Fruit fly (Drosophila melanogaster): ENCODE data around the gene CG13937.
A peak's percentile ranks its signal among the peaks of the same experiment; 100 is the strongest.

The CG13937 gene

DNA sequence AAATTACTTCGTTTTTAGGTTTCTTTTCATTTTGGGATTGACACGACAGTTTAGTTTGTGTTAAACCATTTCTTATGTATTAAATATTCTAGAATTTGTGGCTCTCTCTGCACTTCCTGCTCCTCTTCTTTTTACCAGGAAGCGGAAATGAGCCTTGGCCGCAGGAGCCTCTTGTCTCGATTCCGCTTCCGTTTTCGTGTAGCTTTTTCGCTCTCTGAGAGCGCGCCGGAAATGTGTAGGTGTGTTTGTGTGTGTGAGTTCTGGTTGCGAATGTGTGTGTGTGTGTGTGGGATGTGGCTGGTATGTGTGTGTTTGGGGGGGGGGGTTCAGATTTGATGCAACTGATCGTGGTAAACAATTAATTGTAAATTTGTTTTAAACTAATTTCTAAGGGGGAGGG, 23.3 kb downstream of the CG13937 start (continued):
- TF ChIP-seq Dad (GFP tag; optimal IDR thresholded peaks at IDR 0.05), result no peak
- peak; percentile 43; the same call in 1 of the 3 replicates for TF ChIP-seq CG11456 (GFP tag; IDR thresholded peaks at IDR 0.05)
- TF ChIP-seq nom (GFP tag; optimal IDR thresholded peaks at IDR 0.05), result peak; percentile 59
- TF ChIP-seq caup (GFP tag; optimal IDR thresholded peaks at IDR 0.05; ENCODE audit: severe bottlenecking), result peak; percentile 7
- no peak for TF ChIP-seq Bdp1 (GFP tag; optimal IDR thresholded peaks at IDR 0.05)
- TF ChIP-seq CrebB (tag; optimal IDR thresholded peaks at IDR 0.05), result no peak
- TF ChIP-seq H15 (GFP tag; IDR thresholded peaks at IDR 0.05), result no peak
- TF ChIP-seq corto (GFP tag; optimal IDR thresholded peaks at IDR 0.05), result no peak
- no peak for TF ChIP-seq lov (optimal IDR thresholded peaks at IDR 0.05)
- TF ChIP-seq lov (GFP tag; IDR thresholded peaks at IDR 0.05), result 0 out of 3 replicates have a peak, but pooled peaks have one; percentile 52
- peak; percentile 45 for TF ChIP-seq HHEX (GFP tag; optimal IDR thresholded peaks at IDR 0.05)
- peak; percentile 32 for TF ChIP-seq scrt (GFP tag; optimal IDR thresholded peaks at IDR 0.05)
- TF ChIP-seq D (optimal IDR thresholded peaks at IDR 0.05), result no peak
- no peak for TF ChIP-seq D (GFP tag; optimal IDR thresholded peaks at IDR 0.05)
- peak; percentile 60 for TF ChIP-seq nau (GFP tag; optimal IDR thresholded peaks at IDR 0.05)
- TF ChIP-seq Opbp (GFP tag; IDR thresholded peaks at IDR 0.05; ENCODE audit: partially characterized antibody), result no peak
- no peak for TF ChIP-seq Mad (GFP tag; optimal IDR thresholded peaks at IDR 0.05)
- TF ChIP-seq Dip3 (GFP tag; optimal IDR thresholded peaks at IDR 0.05), result no peak
- no peak for TF ChIP-seq CG12071 (GFP tag; optimal IDR thresholded peaks at IDR 0.05)
- peak; percentile 7 for TF ChIP-seq dmrt99B (tag; optimal IDR thresholded peaks at IDR 0.05)
- no peak for TF ChIP-seq CG4707 (GFP tag; optimal IDR thresholded peaks at IDR 0.05)
- TF ChIP-seq CG42726 (GFP tag; IDR thresholded peaks at IDR 0.05; ENCODE audit: partially characterized antibody), result no peak
- peak; percentile 17; the same call in 1 of the 2 replicates for TF ChIP-seq vvl (GFP tag; IDR thresholded peaks at IDR 0.05)
- TF ChIP-seq CG8944 (GFP tag; optimal IDR thresholded peaks at IDR 0.05), result no peak
- TF ChIP-seq Fer1 (GFP tag; optimal IDR thresholded peaks at IDR 0.05), result peak; percentile 49
- TF ChIP-seq chif (GFP tag; optimal IDR thresholded peaks at IDR 0.05), result no peak
- TF ChIP-seq gcm2 (GFP tag; optimal IDR thresholded peaks at IDR 0.05), result no peak
- no peak for TF ChIP-seq dysf (GFP tag; IDR thresholded peaks at IDR 0.05)
- TF ChIP-seq sd (tag; optimal IDR thresholded peaks at IDR 0.05), result peak; percentile 42
- peak; percentile 11 for TF ChIP-seq CG6765 (GFP tag; optimal IDR thresholded peaks at IDR 0.05)
- no peak for TF ChIP-seq CG3995 (GFP tag; optimal IDR thresholded peaks at IDR 0.05)
- TF ChIP-seq Hey (tag; optimal IDR thresholded peaks at IDR 0.05), result no peak
- TF ChIP-seq CG30431 (GFP tag; optimal IDR thresholded peaks at IDR 0.05), result no peak
- no peak for TF ChIP-seq Dref (GFP tag; IDR thresholded peaks at IDR 0.05)
- no peak for TF ChIP-seq Sox100B (GFP tag; optimal IDR thresholded peaks at IDR 0.05)
- TF ChIP-seq BtbVII (GFP tag; optimal IDR thresholded peaks at IDR 0.05), result peak; percentile 9
- TF ChIP-seq CG2120 (GFP tag; optimal IDR thresholded peaks at IDR 0.05), result no peak
- peak; percentile 0 for TF ChIP-seq CG12104 (GFP tag; optimal IDR thresholded peaks at IDR 0.05)
- no peak for TF ChIP-seq CG14050 (GFP tag; IDR thresholded peaks at IDR 0.05)
- no peak for TF ChIP-seq CG9609 (GFP tag; optimal IDR thresholded peaks at IDR 0.05)
- TF ChIP-seq CG10274 (GFP tag; optimal IDR thresholded peaks at IDR 0.05), result no peak
- no peak for TF ChIP-seq ken (GFP tag; IDR thresholded peaks at IDR 0.05)
- TF ChIP-seq sc (optimal IDR thresholded peaks at IDR 0.05), result no peak
- no peak for TF ChIP-seq sc (GFP tag; optimal IDR thresholded peaks at IDR 0.05)
- TF ChIP-seq CG32767 (GFP tag; IDR thresholded peaks at IDR 0.05), result 0 out of 2 replicates have a peak, but pooled peaks have one; percentile 18
- TF ChIP-seq psq (GFP tag; optimal IDR thresholded peaks at IDR 0.05), result no peak
- TF ChIP-seq vnd (GFP tag; IDR thresholded peaks at IDR 0.05; ENCODE audit: partially characterized antibody), result no peak
- TF ChIP-seq CG1529 (GFP tag; optimal IDR thresholded peaks at IDR 0.05), result no peak
- TF ChIP-seq Asciz (GFP tag; optimal IDR thresholded peaks at IDR 0.05), result peak; percentile 39
- TF ChIP-seq bsh (GFP tag; optimal IDR thresholded peaks at IDR 0.05), result no peak
- no peak for TF ChIP-seq nerfin-1 (tag; optimal IDR thresholded peaks at IDR 0.05)
- no peak for TF ChIP-seq Poxn (GFP tag; IDR thresholded peaks at IDR 0.05)

Measured in whole organism, embryonic.